Worm (Caenorhabditis elegans) whole organism, L4/young adult: ENCODE results near the gene epn-1.

Source experiments
- W03F9.2 ChIP-seq: fragments of 150-350 bp; optimal IDR thresholded peaks from 2 replicates; lab custom pipeline; 2014; ENCODE audit warnings: missing biosample characterization, missing genetic modification characterization
- dao-5 ChIP-seq: sonication (generic microtip); optimal IDR thresholded peaks from 2 replicates; lab custom pipeline; 2016; ENCODE audit warnings: missing genotype, missing genetic modification characterization, moderate library complexity, missing compliant biosample characterization
- him-1 ChIP-seq: sonication (generic microtip); optimal IDR thresholded peaks from 2 replicates; lab custom pipeline; 2016; ENCODE audit warnings: missing genotype, missing genetic modification reagents, missing genetic modification characterization, missing compliant biosample characterization

DNA sequence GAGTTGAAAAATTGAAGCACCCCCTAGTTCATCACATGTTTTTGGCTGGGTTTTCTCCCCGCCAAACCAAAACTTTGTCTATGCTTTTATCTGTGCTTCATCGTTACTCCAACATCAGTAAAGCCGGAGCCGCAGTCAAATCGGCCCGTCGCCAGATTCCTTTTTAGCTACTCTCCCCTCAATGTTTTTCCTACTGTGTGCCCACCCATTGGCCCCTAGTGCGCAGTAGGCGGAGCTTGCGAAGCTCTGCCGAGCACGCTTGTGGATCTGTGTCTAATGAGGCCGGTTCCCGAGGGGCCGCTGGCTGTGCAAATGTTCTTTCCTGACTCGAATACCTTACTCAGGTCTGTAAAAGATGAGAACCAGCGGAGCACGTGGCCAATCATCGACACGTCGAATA is 42.0 kb downstream of the epn-1 start:
- TF ChIP-seq him-1 (tag; lab: Kevin White, UChicago), result no peak
- no peak for TF ChIP-seq dao-5 (tag; lab: Kevin White, UChicago)
- no peak for TF ChIP-seq W03F9.2
